Worm (Caenorhabditis elegans): ENCODE measurements around the gene algn-1.

The algn-1 gene

DNA sequence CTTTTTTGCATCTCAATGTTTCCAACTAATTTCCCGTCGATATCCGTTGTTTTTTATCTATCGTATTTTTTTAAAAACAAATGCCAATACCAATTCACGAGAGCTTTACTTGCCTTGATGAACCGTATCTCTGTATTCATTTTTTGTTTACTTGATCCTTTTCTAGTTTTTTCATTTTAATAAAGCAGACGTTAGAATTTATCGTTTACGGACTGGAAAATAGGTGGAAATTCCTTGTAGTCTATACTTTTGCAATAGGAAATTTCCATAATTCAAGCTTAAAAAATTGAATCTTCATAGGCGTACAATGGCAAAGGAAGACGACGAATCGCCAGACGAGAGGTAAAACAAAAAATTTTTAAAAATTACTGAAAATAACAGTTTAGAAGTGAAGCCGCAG, at the start of gene algn-1:
algn-1 (plus strand) TSS at position 301 of the 400 bp plus-strand sequence.
- TF ChIP-seq aha-1 (tag) (peak; percentile 49), nhr-41 (GFP tag; IDR thresholded peaks at IDR 0.05) (no peak), madf-5 (GFP tag; IDR thresholded peaks at IDR 0.05) (no peak), ctbp-1 (GFP tag; IDR thresholded peaks at IDR 0.05) (no peak), Y105C5A.15 (GFP tag; IDR thresholded peaks at IDR 0.05) (0 out of 2 replicates have a peak, but pooled peaks have one; percentile 18)

- peak; percentile 15; the same call in 1 of the 2 replicates for TF ChIP-seq dmd-6 (GFP tag; IDR thresholded peaks at IDR 0.05)
- TF ChIP-seq lsy-2 (tag; optimal IDR thresholded peaks at IDR 0.05): peak in 1 of 2 experiments; percentile 16
- TF ChIP-seq ceh-82 (tag; optimal IDR thresholded peaks at IDR 0.05): no peak
- TF ChIP-seq dve-1 (tag; optimal IDR thresholded peaks at IDR 0.05; ENCODE audit: insufficient read depth): peak; percentile 24
- peak; percentile 14 for TF ChIP-seq R02D3.7 (tag; optimal IDR thresholded peaks at IDR 0.05)
- TF ChIP-seq snpc-1.2 (GFP tag; IDR thresholded peaks at IDR 0.05): no peak
- peak; percentile 35 for TF ChIP-seq T20F7.1 (GFP tag; optimal IDR thresholded peaks at IDR 0.05)
- TF ChIP-seq nhr-28 (tag; optimal IDR thresholded peaks at IDR 0.05): peak; percentile 36
Measured at ce11 chrIII:6411430-6411829, 48.5 kb upstream of the algn-1 start.

DNA sequence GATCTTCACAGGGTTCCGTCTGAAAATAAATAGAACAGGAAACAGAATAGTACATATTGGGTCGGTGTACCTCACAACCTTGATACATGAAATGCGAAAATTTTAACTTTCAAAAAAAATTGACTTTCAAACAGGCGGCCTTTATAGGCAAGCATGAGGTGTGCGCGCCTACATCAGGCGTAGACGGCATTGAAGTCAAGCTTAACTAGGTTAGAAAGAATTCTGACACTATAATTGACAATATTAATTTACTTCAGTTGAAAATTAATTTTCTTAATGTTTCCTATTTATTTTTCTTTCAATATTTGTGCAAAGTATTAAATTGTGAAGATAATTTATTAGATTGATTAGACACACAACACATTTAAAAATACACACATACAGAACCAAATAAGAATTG, 48.0 kb upstream of the algn-1 start, which contains the start of gene C05D11.5:
C05D11.5 (minus strand) TSS at position 101 of the 400 bp plus-strand sequence.
- TF ChIP-seq duxl-1 (tag; optimal IDR thresholded peaks at IDR 0.05; ENCODE audit: poor library complexity) (no peak), mxl-3 (GFP tag; optimal IDR thresholded peaks at IDR 0.05) (no peak), ztf-7 (tag; optimal IDR thresholded peaks at IDR 0.05) (no peak), ZK337.2 (GFP tag; IDR thresholded peaks at IDR 0.05) (no peak), aly-2 (tag; optimal IDR thresholded peaks at IDR 0.05) (no peak), nhr-102 (tag; optimal IDR thresholded peaks at IDR 0.05) (no peak), mdt-29 (GFP tag; IDR thresholded peaks at IDR 0.05) (no peak), unc-62 (GFP tag; optimal IDR thresholded peaks at IDR 0.05 in 1 of 2) (no peak), unc-62 (tag; optimal IDR thresholded peaks at IDR 0.05) (no peak), madf-5 (GFP tag; IDR thresholded peaks at IDR 0.05) (no peak), lir-3 (tag; optimal IDR thresholded peaks at IDR 0.05) (no peak), zfp-3 (GFP tag; conservative IDR thresholded peaks at IDR 0.05) (no peak), nhr-42 (GFP tag; IDR thresholded peaks at IDR 0.05) (no peak), F37D6.2 (tag; optimal IDR thresholded peaks at IDR 0.05) (no peak), F49E8.2 (tag; optimal IDR thresholded peaks at IDR 0.05; ENCODE audit: borderline replicate concordance) (no peak), dpl-1 (GFP tag; optimal IDR thresholded peaks at IDR 0.05) (no peak), attf-4 (tag; optimal IDR thresholded peaks at IDR 0.05) (no peak), zip-2 (tag; optimal IDR thresholded peaks at IDR 0.05) (no peak), dmd-8 (GFP tag; IDR thresholded peaks at IDR 0.05) (no peak)

ce11 chrIII:6415306-6415973, 44.5 kb upstream of the algn-1 start, which contains the start of gene nas-4:
TSS of gene nas-4 (minus strand) at chrIII:6415656.
- 0 out of 2 replicates have a peak, but pooled peaks have one; percentile 18 for TF ChIP-seq arid-1 (GFP tag; conservative IDR thresholded peaks at IDR 0.05)
- TF ChIP-seq lin-38 (GFP tag; IDR thresholded peaks at IDR 0.05): peak; percentile 24; the same call in 1 of the 2 replicates
- TF ChIP-seq ceh-62 (tag; optimal IDR thresholded peaks at IDR 0.05): no peak
- no peak for TF ChIP-seq ceh-20 (GFP tag; IDR thresholded peaks at IDR 0.05)
- peak; percentile 41 for TF ChIP-seq nhr-48 (tag; optimal IDR thresholded peaks at IDR 0.05)
- TF ChIP-seq mes-2 (tag; optimal IDR thresholded peaks at IDR 0.05; ENCODE audit: poor library complexity, severe bottlenecking): peak; percentile 41
- TF ChIP-seq dpl-1 (GFP tag; optimal IDR thresholded peaks at IDR 0.05): no peak
- peak; percentile 40 for TF ChIP-seq spr-1 (tag; optimal IDR thresholded peaks at IDR 0.05)
- peak; percentile 19; the same call in 1 of the 2 replicates for TF ChIP-seq dmd-6 (GFP tag; IDR thresholded peaks at IDR 0.05)
- TF ChIP-seq mxl-2 (GFP tag; conservative IDR thresholded peaks at IDR 0.05): no peak
- peak; percentile 28 for TF ChIP-seq fos-1 (tag; optimal IDR thresholded peaks at IDR 0.05)
- TF ChIP-seq dve-1 (tag; optimal IDR thresholded peaks at IDR 0.05; ENCODE audit: insufficient read depth): peak; percentile 32
- TF ChIP-seq hlh-11 (tag; optimal IDR thresholded peaks at IDR 0.05): peak; percentile 13
- TF ChIP-seq unc-62 (GFP tag; optimal IDR thresholded peaks at IDR 0.05 in 1 of 2): peak in 1 of 2 experiments; percentile 56
- TF ChIP-seq unc-62 (tag; optimal IDR thresholded peaks at IDR 0.05): no peak
- no peak for TF ChIP-seq lin-39 (tag; optimal IDR thresholded peaks at IDR 0.05)
- TF ChIP-seq rbr-2 (tag; optimal IDR thresholded peaks at IDR 0.05): no peak
- TF ChIP-seq nhr-28 (tag; optimal IDR thresholded peaks at IDR 0.05): no peak
- TF ChIP-seq F10B5.3 (tag; optimal IDR thresholded peaks at IDR 0.05): no peak
- TF ChIP-seq daf-16 (GFP tag; optimal IDR thresholded peaks at IDR 0.05): no peak
- no peak for TF ChIP-seq daf-16 (tag; optimal IDR thresholded peaks at IDR 0.05)
